Fruit fly (Drosophila melanogaster) whole organism, prepupa: ENCODE results near the gene CG14042.

Experiments used
- Blimp-1 ChIP-seq: fragments of 200-800 bp; sonication (Bioruptor generic); optimal IDR thresholded peaks from 3 replicates; lab custom pipeline; 2017; ENCODE audit warnings: missing biosample characterization, missing genetic modification characterization, mild to moderate bottlenecking, moderate library complexity, missing genetic modification reagents
- CG10631 ChIP-seq: fragments of 200-800 bp; sonication (Bioruptor generic); optimal IDR thresholded peaks from 2 replicates; lab custom pipeline; 2016; ENCODE audit warnings: missing biosample characterization, missing genetic modification characterization
- CG11902 ChIP-seq: fragments of 200-800 bp; sonication (Bioruptor generic); optimal IDR thresholded peaks from 3 replicates; lab custom pipeline; 2016; ENCODE audit warnings: missing biosample characterization, missing genetic modification characterization
- CG1621 ChIP-seq: fragments of 200-800 bp; sonication (Bioruptor generic); optimal IDR thresholded peaks from 3 replicates; lab custom pipeline; 2018; ENCODE audit warnings: missing biosample characterization, mild to moderate bottlenecking, missing genetic modification characterization
- CG16779 ChIP-seq: fragments of 200-800 bp; sonication (Bioruptor generic); optimal IDR thresholded peaks from 3 replicates; lab custom pipeline; 2017; ENCODE audit warnings: missing biosample characterization, mild to moderate bottlenecking, missing genetic modification characterization
- CG31627 ChIP-seq: fragments of 200-800 bp; sonication (Bioruptor generic); optimal IDR thresholded peaks from 3 replicates; lab custom pipeline; 2016; ENCODE audit warnings: missing biosample characterization, missing genetic modification characterization
- CG32006 ChIP-seq: fragments of 200-800 bp; sonication (Bioruptor generic); optimal IDR thresholded peaks from 3 replicates; lab custom pipeline; 2017; ENCODE audit warnings: missing biosample characterization, mild to moderate bottlenecking, missing genetic modification characterization
- CG3919 ChIP-seq: fragments of 200-800 bp; sonication (Bioruptor generic); optimal IDR thresholded peaks from 3 replicates; lab custom pipeline; 2016; ENCODE audit warnings: missing biosample characterization, missing genetic modification characterization
- CG6163 ChIP-seq: fragments of 200-800 bp; sonication (Bioruptor generic); IDR thresholded peaks from 3 replicates; pipeline ENCODE4 v1.3.6; 2022; ENCODE audit warnings: missing biosample characterization, missing genetic modification characterization
- CG6276 ChIP-seq: fragments of 200-800 bp; sonication (Bioruptor generic); optimal IDR thresholded peaks from 2 replicates; lab custom pipeline; 2017; ENCODE audit warnings: missing biosample characterization, mild to moderate bottlenecking, missing genetic modification characterization
- CG6792 ChIP-seq: fragments of 200-800 bp; sonication (Bioruptor generic); optimal IDR thresholded peaks from 3 replicates; lab custom pipeline; 2016; ENCODE audit warnings: missing biosample characterization, missing genetic modification characterization
- CG6808 ChIP-seq: fragments of 200-800 bp; sonication (Bioruptor generic); optimal IDR thresholded peaks from 3 replicates; lab custom pipeline; 2017; ENCODE audit warnings: missing biosample characterization, missing genetic modification characterization, mild to moderate bottlenecking, moderate library complexity, missing genetic modification reagents
- CG6854 ChIP-seq: fragments of 200-800 bp; sonication (Bioruptor generic); optimal IDR thresholded peaks from 2 replicates; lab custom pipeline; 2017; ENCODE audit warnings: missing biosample characterization, mild to moderate bottlenecking, missing genetic modification characterization
- CG7368 ChIP-seq: fragments of 200-800 bp; sonication (Bioruptor generic); optimal IDR thresholded peaks from 3 replicates; lab custom pipeline; 2016; ENCODE audit warnings: missing biosample characterization, missing genetic modification characterization
- CG8319 ChIP-seq: fragments of 200-800 bp; sonication (Bioruptor generic); optimal IDR thresholded peaks from 3 replicates; lab custom pipeline; 2016; ENCODE audit warnings: missing biosample characterization, missing genetic modification characterization
- Eip75B ChIP-seq: fragments of 200-800 bp; sonication (Bioruptor generic); optimal IDR thresholded peaks from 3 replicates; lab custom pipeline; 2016; ENCODE audit warnings: missing biosample characterization, missing genetic modification characterization
- Eip78C ChIP-seq: fragments of 200-800 bp; sonication (Bioruptor generic); peaks from one replicate; lab custom pipeline; 2016; ENCODE audit warnings: missing biosample characterization, missing genetic modification characterization
- Eip93F ChIP-seq: fragments of 200-800 bp; sonication (Bioruptor generic); optimal IDR thresholded peaks from 2 replicates; lab custom pipeline; 2016; ENCODE audit warnings: missing biosample characterization, mild to moderate bottlenecking, missing genetic modification characterization
- Ets21C ChIP-seq: fragments of 200-800 bp; sonication (Bioruptor generic); optimal IDR thresholded peaks from 3 replicates; lab custom pipeline; 2016; ENCODE audit warnings: missing biosample characterization, missing genetic modification characterization
- Ets96B ChIP-seq: fragments of 200-800 bp; optimal IDR thresholded peaks from 2 replicates; lab custom pipeline; 2019; ENCODE audit warnings: missing biosample characterization, mild to moderate bottlenecking, missing genetic modification characterization, moderate library complexity
- Hr38 ChIP-seq: sonication (Bioruptor generic); optimal IDR thresholded peaks from 2 replicates; lab custom pipeline; 2016; ENCODE audit warnings: missing biosample characterization, missing genetic modification characterization
- Hr39 ChIP-seq: fragments of 200-800 bp; sonication (Bioruptor generic); optimal IDR thresholded peaks from 2 replicates; lab custom pipeline; 2016; ENCODE audit warnings: missing biosample characterization, missing genetic modification characterization
- Hr4 ChIP-seq: fragments of 200-800 bp; sonication (Bioruptor generic); optimal IDR thresholded peaks from 3 replicates; lab custom pipeline; 2016; ENCODE audit warnings: missing biosample characterization, missing genetic modification characterization
- Lpt ChIP-seq: fragments of 200-800 bp; sonication (Bioruptor generic); optimal IDR thresholded peaks from 3 replicates; lab custom pipeline; 2016; ENCODE audit warnings: missing biosample characterization, missing genetic modification characterization
- Met ChIP-seq: fragments of 200-800 bp; sonication (Bioruptor generic); optimal IDR thresholded peaks from 3 replicates; lab custom pipeline; 2016; ENCODE audit warnings: missing biosample characterization, missing genetic modification characterization
- OdsH ChIP-seq: fragments of 200-800 bp; sonication (Bioruptor generic); optimal IDR thresholded peaks from 3 replicates; lab custom pipeline; 2016; ENCODE audit warnings: missing biosample characterization, missing genetic modification characterization
- Smox ChIP-seq: fragments of 200-800 bp; sonication (Bioruptor generic); optimal IDR thresholded peaks from 3 replicates; lab custom pipeline; 2016; ENCODE audit warnings: missing biosample characterization, missing genetic modification characterization
- Sox102F ChIP-seq: fragments of 200-800 bp; sonication (Bioruptor generic); optimal IDR thresholded peaks from 2 replicates; lab custom pipeline; 2016; ENCODE audit warnings: missing biosample characterization, mild to moderate bottlenecking, missing genetic modification characterization
- Sox14 ChIP-seq: fragments of 200-800 bp; sonication (Bioruptor generic); optimal IDR thresholded peaks from 3 replicates; lab custom pipeline; 2016; ENCODE audit warnings: missing biosample characterization, missing genetic modification characterization
- Sox15 ChIP-seq: fragments of 200-800 bp; sonication (Bioruptor generic); optimal IDR thresholded peaks from 3 replicates; lab custom pipeline; 2016; ENCODE audit warnings: missing biosample characterization, missing genetic modification characterization
- achi ChIP-seq: fragments of 200-800 bp; sonication (Bioruptor generic); optimal IDR thresholded peaks from 3 replicates; lab custom pipeline; 2016; ENCODE audit warnings: missing biosample characterization, missing genetic modification characterization
- acj6 ChIP-seq: fragments of 200-800 bp; sonication (Bioruptor generic); optimal IDR thresholded peaks from 3 replicates; lab custom pipeline; 2016; ENCODE audit warnings: missing biosample characterization, missing genetic modification characterization
- cyc ChIP-seq: fragments of 200-800 bp; sonication (Bioruptor generic); optimal IDR thresholded peaks from 3 replicates; lab custom pipeline; 2016; ENCODE audit warnings: missing biosample characterization, missing genetic modification characterization
- dsx ChIP-seq: fragments of 200-800 bp; optimal IDR thresholded peaks from 3 replicates; lab custom pipeline; 2019; ENCODE audit warnings: missing biosample characterization, mild to moderate bottlenecking, missing genetic modification characterization, moderate library complexity; ENCODE audit not compliant: poor library complexity, severe bottlenecking
- eg ChIP-seq: fragments of 200-800 bp; sonication (Bioruptor generic); IDR thresholded peaks from 3 replicates; pipeline ENCODE4 v1.3.6; 2022; ENCODE audit warnings: missing biosample characterization, missing genetic modification characterization
- fd85E ChIP-seq: fragments of 200-800 bp; sonication (Bioruptor generic); optimal IDR thresholded peaks from 3 replicates; lab custom pipeline; 2016; ENCODE audit warnings: missing biosample characterization, missing genetic modification characterization
- fkh ChIP-seq: fragments of 200-800 bp; sonication (Bioruptor generic); optimal IDR thresholded peaks from 3 replicates; lab custom pipeline; 2017; ENCODE audit warnings: missing biosample characterization, mild to moderate bottlenecking, missing genetic modification characterization, moderate library complexity
- lz ChIP-seq: fragments of 200-800 bp; sonication (Bioruptor generic); optimal IDR thresholded peaks from 3 replicates; lab custom pipeline; 2016; ENCODE audit warnings: missing biosample characterization, missing genetic modification characterization
- net ChIP-seq: fragments of 200-800 bp; sonication (Bioruptor generic); optimal IDR thresholded peaks from 3 replicates; lab custom pipeline; 2016; ENCODE audit warnings: missing biosample characterization, missing genetic modification characterization
- spab ChIP-seq: fragments of 200-800 bp; sonication (Bioruptor generic); optimal IDR thresholded peaks from 2 replicates; lab custom pipeline; 2017; ENCODE audit warnings: missing biosample characterization, mild to moderate bottlenecking, missing genetic modification characterization, missing genetic modification reagents
- ss ChIP-seq, 2 experiments: fragments of 200-800 bp; sonication (Bioruptor generic); optimal IDR thresholded peaks; 2 replicates in 1 of 2; 3 replicates in 1 of 2; lab custom pipeline; 2017 to 2018; ENCODE audit warnings: mild to moderate bottlenecking in 2 of 2, missing biosample characterization in 2 of 2, missing genetic modification characterization in 2 of 2, moderate library complexity in 1 of 2
- svp ChIP-seq: fragments of 200-800 bp; sonication (Bioruptor generic); peaks from one replicate; lab custom pipeline; 2016; ENCODE audit warnings: missing biosample characterization, missing genetic modification characterization
- topi ChIP-seq: fragments of 200-800 bp; sonication (Bioruptor generic); optimal IDR thresholded peaks from 3 replicates; lab custom pipeline; 2016; ENCODE audit warnings: missing biosample characterization, missing genetic modification characterization
- vri ChIP-seq: fragments of 200-800 bp; sonication (Bioruptor generic); optimal IDR thresholded peaks from 3 replicates; lab custom pipeline; 2016; ENCODE audit warnings: missing biosample characterization, mild to moderate bottlenecking, missing genetic modification characterization

The CG14042 gene

dm6 chr2L:5000919-5001581 is 36.5 kb upstream of the CG14042 start (continued):
- TF ChIP-seq Eip93F (GFP tag; lab: Kevin White, UChicago), result no peak
- TF ChIP-seq CG3919, result no peak
- TF ChIP-seq cyc (GFP tag; lab: Kevin White, UChicago), result no peak
- no peak for TF ChIP-seq CG16779 (tag; lab: Kevin White, UChicago)
- no peak for TF ChIP-seq fkh
- no peak for TF ChIP-seq CG6854 (GFP tag; lab: Kevin White, UChicago)
- TF ChIP-seq CG10631 (GFP tag; lab: Kevin White, UChicago), result no peak
- no peak for TF ChIP-seq fd85E
- no peak for TF ChIP-seq Blimp-1 (GFP tag; lab: Kevin White, UChicago)
- TF ChIP-seq CG8319 (GFP tag; lab: Kevin White, UChicago), result no peak
- TF ChIP-seq OdsH (GFP tag; lab: Kevin White, UChicago), result peak; percentile 9
- no peak for TF ChIP-seq acj6 (GFP tag; lab: Kevin White, UChicago)
- no peak for TF ChIP-seq CG7368 (GFP tag; lab: Kevin White, UChicago)
- no peak for TF ChIP-seq spab
- TF ChIP-seq net (GFP tag; lab: Kevin White, UChicago), result no peak
- no peak for TF ChIP-seq Met (GFP tag; lab: Kevin White, UChicago)
- no peak for TF ChIP-seq Ets21C (GFP tag; lab: Kevin White, UChicago)
- no peak for TF ChIP-seq CG6792 (GFP tag; lab: Kevin White, UChicago)
- TF ChIP-seq lz, result no peak
- TF ChIP-seq Hr38 (GFP tag; lab: Kevin White, UChicago), result no peak
- TF ChIP-seq Sox15 (GFP tag; lab: Kevin White, UChicago), result no peak
- TF ChIP-seq CG6276 (GFP tag; lab: Kevin White, UChicago), result no peak
- TF ChIP-seq ss (GFP tag; optimal IDR thresholded peaks at IDR 0.05; lab: Kevin White, UChicago), result no peak
- TF ChIP-seq dsx (GFP tag; lab: Kevin White, UChicago), result peak; percentile 57
- TF ChIP-seq eg, result peak; percentile 73
- no peak for TF ChIP-seq Lpt (GFP tag; lab: Kevin White, UChicago)
- TF ChIP-seq CG6808 (GFP tag; lab: Kevin White, UChicago), result no peak
- TF ChIP-seq achi (GFP tag; lab: Kevin White, UChicago), result no peak
- TF ChIP-seq Sox102F (GFP tag; lab: Kevin White, UChicago), result no peak
- TF ChIP-seq Eip78C (GFP tag; lab: Kevin White, UChicago), result no peak
- TF ChIP-seq CG11902, result no peak

DNA sequence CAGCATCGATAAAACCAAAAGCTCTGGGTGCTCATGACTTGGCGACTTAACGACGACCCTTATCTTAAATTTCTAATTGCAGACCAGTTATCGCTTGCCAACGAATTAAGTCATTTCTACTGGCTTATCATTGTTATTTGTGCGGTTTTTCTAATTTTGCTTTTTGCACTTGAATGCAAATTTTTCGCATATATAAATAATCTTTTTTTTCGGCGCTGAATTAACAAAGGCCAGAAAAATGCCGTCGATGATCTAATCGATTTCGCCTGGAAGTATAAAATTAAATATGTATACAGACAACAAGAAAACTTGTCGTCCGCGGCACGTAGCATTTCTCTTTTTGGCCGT is 36.0 kb upstream of the CG14042 start:
- TF ChIP-seq vri (GFP tag; lab: Kevin White, UChicago), result peak; percentile 90
- no peak for TF ChIP-seq Sox15 (GFP tag; lab: Kevin White, UChicago)

DNA sequence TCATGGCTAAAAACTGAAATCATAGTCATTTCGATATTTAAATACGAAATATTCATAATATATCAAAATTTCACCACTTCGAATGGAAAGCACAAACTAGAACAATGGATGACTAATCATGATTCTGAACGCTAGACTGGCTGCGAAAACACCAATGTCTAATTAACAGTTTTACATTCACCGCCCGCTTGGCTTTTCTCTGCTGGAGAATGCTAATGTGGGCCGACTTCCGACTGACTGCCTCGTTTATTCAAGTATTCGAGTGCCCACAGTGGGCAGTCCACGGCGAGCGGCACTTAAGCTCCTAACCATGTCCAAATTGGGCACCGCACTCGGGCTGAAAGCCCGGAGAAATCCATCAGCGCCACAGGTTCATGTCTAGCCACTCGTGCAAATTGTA is 35.5 kb upstream of the CG14042 start:
- peak; percentile 52 for TF ChIP-seq svp
- no peak for TF ChIP-seq CG31627 (GFP tag; lab: Kevin White, UChicago)
- peak; percentile 21 for TF ChIP-seq Eip78C (GFP tag; lab: Kevin White, UChicago)

DNA sequence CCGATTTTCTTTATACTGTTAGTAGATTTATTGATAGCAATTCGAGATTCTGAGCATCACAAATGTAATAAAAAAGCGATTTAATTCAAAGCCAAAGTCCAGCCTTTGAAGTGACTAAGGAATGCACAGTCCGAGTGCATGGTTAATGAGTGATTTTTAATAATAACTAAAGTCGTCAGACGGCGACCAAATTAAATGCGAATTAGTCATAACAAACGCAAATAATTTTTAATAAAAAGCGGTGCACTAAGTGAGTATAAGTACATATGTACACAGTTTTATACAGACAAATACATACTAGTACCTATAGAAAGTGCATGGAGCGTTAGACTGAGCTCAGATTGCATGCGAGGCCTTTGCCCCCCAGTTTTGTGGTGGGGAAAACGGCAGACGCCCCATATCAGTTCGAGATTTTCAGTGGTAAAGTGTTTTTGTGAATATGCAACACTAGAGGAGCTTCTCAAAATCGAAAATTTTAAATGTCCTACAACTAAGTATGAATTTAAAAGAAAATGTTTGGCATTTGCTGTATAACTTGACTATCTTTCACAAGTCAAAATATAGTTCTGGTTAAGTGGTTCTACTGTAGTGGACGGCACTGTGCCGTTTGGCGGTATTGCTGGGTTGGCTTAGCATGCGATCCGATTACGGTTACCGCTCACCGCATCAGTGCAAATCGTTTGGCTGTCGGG is 34.7 kb upstream of the CG14042 start:
- no peak for TF ChIP-seq CG1621 (tag; lab: Kevin White, UChicago)
- no peak for TF ChIP-seq CG6854 (GFP tag; lab: Kevin White, UChicago)
- no peak for TF ChIP-seq dsx (GFP tag; lab: Kevin White, UChicago)
- peak; percentile 13 for TF ChIP-seq Ets96B
- TF ChIP-seq CG3919, result peak; percentile 34
- no peak for TF ChIP-seq fkh
- TF ChIP-seq CG11902, result no peak
- peak; percentile 82 for TF ChIP-seq CG6163
- peak; percentile 39 for TF ChIP-seq Hr39 (GFP tag; lab: Kevin White, UChicago)
- TF ChIP-seq Sox14 (GFP tag; lab: Kevin White, UChicago), result peak; percentile 39
- peak; percentile 43 for TF ChIP-seq Lpt (GFP tag; lab: Kevin White, UChicago)
- TF ChIP-seq Eip75B (GFP tag; lab: Kevin White, UChicago), result no peak
- TF ChIP-seq CG31627 (GFP tag; lab: Kevin White, UChicago), result peak; percentile 12
- TF ChIP-seq achi (GFP tag; lab: Kevin White, UChicago), result peak; percentile 37
- no peak for TF ChIP-seq Smox (GFP tag; lab: Kevin White, UChicago)
- peak; percentile 2 for TF ChIP-seq topi (GFP tag; lab: Kevin White, UChicago)
- peak; percentile 54 for TF ChIP-seq OdsH (GFP tag; lab: Kevin White, UChicago)
- peak; percentile 83 for TF ChIP-seq Hr4 (GFP tag; lab: Kevin White, UChicago)
- peak; percentile 81 for TF ChIP-seq CG32006 (GFP tag; lab: Kevin White, UChicago)
- TF ChIP-seq CG6808 (GFP tag; lab: Kevin White, UChicago), result no peak
